Worm (Caenorhabditis elegans) whole organism, midembryonic: ENCODE data around the gene ntc-1.

Source experiments
- T22C8.4 ChIP-seq: fragments of 200-800 bp; sonication (Bioruptor generic); IDR thresholded peaks from 2 replicates; pipeline ENCODE4 v1.3.6; 2022; ENCODE audit warnings: missing genetic modification characterization, missing compliant biosample characterization
- cog-1 ChIP-seq: sonication (generic microtip); optimal IDR thresholded peaks from 2 replicates; lab custom pipeline; 2016; ENCODE audit warnings: missing genetic modification characterization, missing compliant biosample characterization
- flt-1 ChIP-seq: fragments of 200-800 bp; sonication (Bioruptor generic); IDR thresholded peaks from 2 replicates; pipeline ENCODE4 v1.3.6; 2022; ENCODE audit warnings: missing genetic modification characterization, missing compliant biosample characterization
- klf-2 ChIP-seq: fragments of 200-800 bp; sonication (Bioruptor generic); conservative IDR thresholded peaks from 2 replicates; pipeline ENCODE4 v1.3.6; 2022; ENCODE audit warnings: missing genetic modification reagents, missing genetic modification characterization, missing compliant biosample characterization
- med-1 ChIP-seq: sonication (generic microtip); optimal IDR thresholded peaks from 2 replicates; lab custom pipeline; 2017; ENCODE audit warnings: missing genetic modification characterization, mild to moderate bottlenecking, missing compliant biosample characterization, antibody characterized with exemption, missing genetic modification reagents; ENCODE audit not compliant: insufficient read depth
- ref-1 ChIP-seq: fragments of 200-800 bp; sonication (Bioruptor generic); conservative IDR thresholded peaks from 2 replicates; pipeline ENCODE4 v1.3.6; 2022; ENCODE audit warnings: missing genetic modification reagents, missing genetic modification characterization, missing compliant biosample characterization
- tab-1 ChIP-seq: fragments of 200-800 bp; sonication (Bioruptor generic); IDR thresholded peaks from 2 replicates; pipeline ENCODE4 v1.3.6; 2022; ENCODE audit warnings: missing genetic modification characterization, missing compliant biosample characterization
- ztf-23 ChIP-seq: fragments of 200-800 bp; sonication (Bioruptor generic); IDR thresholded peaks from 2 replicates; pipeline ENCODE4 v1.3.6; 2022; ENCODE audit warnings: missing genetic modification reagents, missing genetic modification characterization, missing compliant biosample characterization
- ztf-29 ChIP-seq: fragments of 200-800 bp; sonication (Bioruptor generic); IDR thresholded peaks from 2 replicates; pipeline ENCODE4 v1.3.6; 2022; ENCODE audit warnings: missing genetic modification reagents, missing genetic modification characterization, missing compliant biosample characterization

ntc-1 gene

ce11 chrX:4864214-4864613 lies 1.7 kb upstream of the ntc-1 start:
- TF ChIP-seq cog-1 (no peak), ztf-29 (GFP tag; lab: Robert Waterston, UW) (no peak), med-1 (GFP tag; lab: Kevin White, UChicago) (no peak), ztf-23 (GFP tag; lab: Robert Waterston, UW) (no peak), flt-1 (GFP tag; lab: Robert Waterston, UW) (no peak), tab-1 (GFP tag; lab: Robert Waterston, UW) (no peak), klf-2 (GFP tag; lab: Robert Waterston, UW) (no peak), ref-1 (no peak)

- peak; percentile 34; the same call in 1 of the 2 replicates for TF ChIP-seq tab-1 (GFP tag; lab: Robert Waterston, UW)
- no peak for TF ChIP-seq ztf-29 (GFP tag; lab: Robert Waterston, UW)
- TF ChIP-seq ztf-23 (GFP tag; lab: Robert Waterston, UW): no peak
- no peak for TF ChIP-seq ref-1
These were observed 3.7 kb downstream of the ntc-1 start for ce11 chrX:4869627-4870026.

- TF ChIP-seq klf-2 (GFP tag; lab: Robert Waterston, UW) (no peak), ztf-23 (GFP tag; lab: Robert Waterston, UW) (no peak), med-1 (GFP tag; lab: Kevin White, UChicago) (no peak), tab-1 (GFP tag; lab: Robert Waterston, UW) (no peak), cog-1 (no peak), ztf-29 (GFP tag; lab: Robert Waterston, UW) (no peak), ref-1 (no peak), T22C8.4 (GFP tag; lab: Robert Waterston, UW) (no peak), flt-1 (GFP tag; lab: Robert Waterston, UW) (no peak)
These were observed 4.8 kb downstream of the ntc-1 start for ce11 chrX:4870683-4871082.

- TF ChIP-seq cog-1: no peak
- no peak for TF ChIP-seq T22C8.4 (GFP tag; lab: Robert Waterston, UW)
- no peak for TF ChIP-seq ref-1
- TF ChIP-seq ztf-23 (GFP tag; lab: Robert Waterston, UW): no peak
- TF ChIP-seq flt-1 (GFP tag; lab: Robert Waterston, UW): no peak
- no peak for TF ChIP-seq med-1 (GFP tag; lab: Kevin White, UChicago)
- no peak for TF ChIP-seq klf-2 (GFP tag; lab: Robert Waterston, UW)
- no peak for TF ChIP-seq ztf-29 (GFP tag; lab: Robert Waterston, UW)
- TF ChIP-seq tab-1 (GFP tag; lab: Robert Waterston, UW): no peak
These were observed 6.9 kb downstream of the ntc-1 start for ce11 chrX:4872758-4873157.

- no peak for TF ChIP-seq flt-1 (GFP tag; lab: Robert Waterston, UW)
- no peak for TF ChIP-seq T22C8.4 (GFP tag; lab: Robert Waterston, UW)
- no peak for TF ChIP-seq ztf-23 (GFP tag; lab: Robert Waterston, UW)
- TF ChIP-seq ztf-29 (GFP tag; lab: Robert Waterston, UW): no peak
- no peak for TF ChIP-seq cog-1
- TF ChIP-seq tab-1 (GFP tag; lab: Robert Waterston, UW): no peak
- TF ChIP-seq klf-2 (GFP tag; lab: Robert Waterston, UW): no peak
- TF ChIP-seq ref-1: no peak
- TF ChIP-seq med-1 (GFP tag; lab: Kevin White, UChicago): no peak
These were observed 9.4 kb downstream of the ntc-1 start for ce11 chrX:4875296-4875695.

- TF ChIP-seq ztf-29 (GFP tag; lab: Robert Waterston, UW) (no peak), med-1 (GFP tag; lab: Kevin White, UChicago) (no peak), flt-1 (GFP tag; lab: Robert Waterston, UW) (no peak), cog-1 (no peak), klf-2 (GFP tag; lab: Robert Waterston, UW) (no peak), tab-1 (GFP tag; lab: Robert Waterston, UW) (no peak), ref-1 (no peak), T22C8.4 (GFP tag; lab: Robert Waterston, UW) (no peak), ztf-23 (GFP tag; lab: Robert Waterston, UW) (no peak)
These were observed 11.0 kb downstream of the ntc-1 start, which contains the start of gene tsp-14 for ce11 chrX:4876904-4877303. Gene tsp-14 (minus strand): TSS chrX:4876965.

ce11 chrX:4879998-4880397 lies 14.1 kb downstream of the ntc-1 start:
- TF ChIP-seq flt-1 (GFP tag; lab: Robert Waterston, UW) (no peak), med-1 (GFP tag; lab: Kevin White, UChicago) (no peak), ztf-29 (GFP tag; lab: Robert Waterston, UW) (no peak), T22C8.4 (GFP tag; lab: Robert Waterston, UW) (no peak), ztf-23 (GFP tag; lab: Robert Waterston, UW) (no peak), tab-1 (GFP tag; lab: Robert Waterston, UW) (no peak), klf-2 (GFP tag; lab: Robert Waterston, UW) (no peak), ref-1 (no peak), cog-1 (no peak)

- TF ChIP-seq ztf-23 (GFP tag; lab: Robert Waterston, UW) (no peak), tab-1 (GFP tag; lab: Robert Waterston, UW) (no peak), flt-1 (GFP tag; lab: Robert Waterston, UW) (no peak), ztf-29 (GFP tag; lab: Robert Waterston, UW) (no peak)
These were observed 15.4 kb downstream of the ntc-1 start for ce11 chrX:4881310-4881709.

- TF ChIP-seq flt-1 (GFP tag; lab: Robert Waterston, UW) (no peak), tab-1 (GFP tag; lab: Robert Waterston, UW) (no peak), ref-1 (no peak), med-1 (GFP tag; lab: Kevin White, UChicago) (no peak), T22C8.4 (GFP tag; lab: Robert Waterston, UW) (no peak), klf-2 (GFP tag; lab: Robert Waterston, UW) (no peak), ztf-23 (GFP tag; lab: Robert Waterston, UW) (no peak), cog-1 (no peak), ztf-29 (GFP tag; lab: Robert Waterston, UW) (no peak)
These were observed 19.8 kb downstream of the ntc-1 start, which contains the start of gene arrd-23 for ce11 chrX:4885651-4886050. Gene arrd-23 (plus strand): TSS chrX:4885951.

- no peak for TF ChIP-seq ztf-29 (GFP tag; lab: Robert Waterston, UW)
- no peak for TF ChIP-seq flt-1 (GFP tag; lab: Robert Waterston, UW)
- peak; percentile 70 for TF ChIP-seq tab-1 (GFP tag; lab: Robert Waterston, UW)
- no peak for TF ChIP-seq cog-1
- TF ChIP-seq klf-2 (GFP tag; lab: Robert Waterston, UW): no peak
- no peak for TF ChIP-seq med-1 (GFP tag; lab: Kevin White, UChicago)
- TF ChIP-seq ztf-23 (GFP tag; lab: Robert Waterston, UW): peak; percentile 23; the same call in 1 of the 2 replicates
- no peak for TF ChIP-seq T22C8.4 (GFP tag; lab: Robert Waterston, UW)
These were observed 24.3 kb downstream of the ntc-1 start, which contains the start of gene T07F12.2 for ce11 chrX:4890159-4890558. Gene T07F12.2 (plus strand): TSS chrX:4890245.
